Worm (Caenorhabditis elegans) whole organism, early embryonic: ENCODE data around the gene W04D12.1.

Experiments
- F13C5.2 ChIP-seq: sonication (generic microtip); optimal IDR thresholded peaks from 2 replicates; lab custom pipeline; 2017; ENCODE audit warnings: mild to moderate bottlenecking, missing genetic modification characterization, inconsistent platforms, missing compliant biosample characterization
- aly-1 ChIP-seq: sonication (generic microtip); optimal IDR thresholded peaks from 2 replicates; lab custom pipeline; 2016; ENCODE audit warnings: missing genetic modification characterization, missing compliant biosample characterization
- tbx-11 ChIP-seq: fragments of 200-800 bp; sonication (Bioruptor generic); IDR thresholded peaks from 2 replicates; pipeline ENCODE4 v1.3.6; 2022; ENCODE audit warnings: missing genetic modification characterization, missing compliant biosample characterization

- no peak for TF ChIP-seq F13C5.2
- TF ChIP-seq tbx-11 (GFP tag; lab: Robert Waterston, UW), result no peak
- no peak for TF ChIP-seq aly-1 (tag; lab: Kevin White, UChicago)
Measured at ce11 chrIII:5872288-5872687, 35.6 kb downstream of the W04D12.1 start.
